Fruit fly (Drosophila melanogaster) whole organism, wandering third instar larva: Measurements from ENCODE around the gene CG4267.

Experiments used
- Abd-B ChIP-seq: fragments of >200 bp; optimal IDR thresholded peaks from 2 replicates; lab custom pipeline; 2017; ENCODE audit warnings: missing biosample characterization, missing genetic modification characterization
- CG32264 ChIP-seq: fragments of 200-800 bp; sonication (Bioruptor generic); optimal IDR thresholded peaks from 2 replicates; lab custom pipeline; 2016; ENCODE audit warnings: missing biosample characterization, missing genetic modification characterization
- CG9705 ChIP-seq: fragments of 200-800 bp; sonication (Bioruptor generic); optimal IDR thresholded peaks from 2 replicates; lab custom pipeline; 2018; ENCODE audit warnings: missing biosample characterization, mild to moderate bottlenecking, missing genetic modification characterization
- CrebA ChIP-seq: fragments of 200-800 bp; sonication (Bioruptor generic); optimal IDR thresholded peaks from 2 replicates; lab custom pipeline; 2016; ENCODE audit warnings: missing biosample characterization, mild to moderate bottlenecking, missing genetic modification characterization, borderline replicate concordance
- Dfd ChIP-seq: fragments of >200 bp; optimal IDR thresholded peaks from 2 replicates; lab custom pipeline; 2017; ENCODE audit warnings: missing biosample characterization, missing genetic modification characterization
- Dif ChIP-seq: fragments of 200-275, 200-300 bp; sonication (Bioruptor generic); optimal IDR thresholded peaks from 2 replicates; lab custom pipeline; 2018; ENCODE audit warnings: missing biosample characterization, missing genetic modification characterization; ENCODE audit not compliant: partially characterized antibody
- GATAd ChIP-seq: sonication (Bioruptor generic); optimal IDR thresholded peaks from 2 replicates; lab custom pipeline; 2016; ENCODE audit warnings: missing biosample characterization, missing genetic modification characterization
- HLH106 ChIP-seq: fragments of 200-800 bp; optimal IDR thresholded peaks from 3 replicates; lab custom pipeline; 2019; ENCODE audit warnings: missing biosample characterization, mild to moderate bottlenecking, missing genetic modification characterization, moderate library complexity
- Hnf4 ChIP-seq: fragments of 200-800 bp; sonication (Bioruptor generic); optimal IDR thresholded peaks from 2 replicates; lab custom pipeline; 2016; ENCODE audit warnings: missing biosample characterization, mild to moderate bottlenecking, missing genetic modification characterization
- Hr78 ChIP-seq: fragments of >200 bp; optimal IDR thresholded peaks from 2 replicates; lab custom pipeline; 2017; ENCODE audit warnings: missing biosample characterization, missing genetic modification characterization
- Hr83 ChIP-seq: fragments of 200-300 bp; sonication (Bioruptor generic); optimal IDR thresholded peaks from 2 replicates; lab custom pipeline; 2016; ENCODE audit warnings: missing biosample characterization, mild to moderate bottlenecking, missing genetic modification characterization, moderate library complexity; ENCODE audit not compliant: poor library complexity, severe bottlenecking
- Jra ChIP-seq: sonication (Bioruptor generic); optimal IDR thresholded peaks from 2 replicates; lab custom pipeline; 2016; ENCODE audit warnings: missing biosample characterization, missing genetic modification characterization
- Mio ChIP-seq: sonication (Bioruptor generic); optimal IDR thresholded peaks from 2 replicates; lab custom pipeline; 2016; ENCODE audit warnings: missing biosample characterization, missing genetic modification characterization
- Myc ChIP-seq: fragments of >200 bp; optimal IDR thresholded peaks from 2 replicates; lab custom pipeline; 2017
- N ChIP-seq: fragments of >200 bp; optimal IDR thresholded peaks from 2 replicates; lab custom pipeline; 2018; ENCODE audit warnings: missing biosample characterization, missing external identifiers, missing genetic modification characterization
- OdsH ChIP-seq: fragments of 200-800 bp; sonication (Bioruptor generic); optimal IDR thresholded peaks from 2 replicates; lab custom pipeline; 2016; ENCODE audit warnings: missing biosample characterization, mild to moderate bottlenecking, missing genetic modification characterization
- Rel ChIP-seq, 2 experiments: fragments of 200-800 bp; sonication (Bioruptor generic) in 1 of 2; optimal IDR thresholded peaks; 2 replicates in 1 of 2; 3 replicates in 1 of 2; lab custom pipeline; 2016 to 2019; ENCODE audit warnings: mild to moderate bottlenecking in 2 of 2, missing biosample characterization in 2 of 2, missing genetic modification characterization in 2 of 2, moderate library complexity in 1 of 2
- Sp1 ChIP-seq: fragments of 200-800 bp; sonication (Bioruptor generic); optimal IDR thresholded peaks from 3 replicates; lab custom pipeline; 2019; ENCODE audit warnings: missing biosample characterization, mild to moderate bottlenecking, missing genetic modification characterization, moderate library complexity
- Vsx2 ChIP-seq: fragments of 200-300, 225-300 bp; sonication (Bioruptor generic); optimal IDR thresholded peaks from 2 replicates; lab custom pipeline; 2018; ENCODE audit warnings: missing biosample characterization, missing genetic modification characterization; ENCODE audit not compliant: partially characterized antibody
- br ChIP-seq: fragments of 200-800 bp; sonication (Bioruptor generic); optimal IDR thresholded peaks from 2 replicates; lab custom pipeline; 2016; ENCODE audit warnings: missing biosample characterization, missing genetic modification characterization
- brk ChIP-seq: fragments of 200-800 bp; sonication (Bioruptor generic); optimal IDR thresholded peaks from 2 replicates; lab custom pipeline; 2016; ENCODE audit warnings: missing biosample characterization, mild to moderate bottlenecking, missing genetic modification characterization
- dl ChIP-seq, 2 experiments: fragments of 175-275, 200-275 bp in 1 of 2; fragments of 200-275 bp in 1 of 2; sonication (Bioruptor generic); optimal IDR thresholded peaks; lab custom pipeline; 2018; ENCODE audit warnings: mild to moderate bottlenecking in 2 of 2, missing biosample characterization in 2 of 2, missing genetic modification characterization in 2 of 2, moderate library complexity in 2 of 2; ENCODE audit not compliant: partially characterized antibody in 2 of 2, insufficient read depth in 1 of 2
- dmrt93B ChIP-seq: fragments of 200-800 bp; sonication (Bioruptor generic); optimal IDR thresholded peaks from 2 replicates; lab custom pipeline; 2018; ENCODE audit warnings: missing biosample characterization, mild to moderate bottlenecking, missing genetic modification characterization
- dsf ChIP-seq: sonication (Bioruptor generic); optimal IDR thresholded peaks from 2 replicates; lab custom pipeline; 2016; ENCODE audit warnings: missing biosample characterization, missing genetic modification characterization, borderline replicate concordance
- ey ChIP-seq: fragments of 200-800 bp; sonication (Bioruptor generic); optimal IDR thresholded peaks from 2 replicates; lab custom pipeline; 2016; ENCODE audit warnings: missing biosample characterization, missing genetic modification characterization
- foxo ChIP-seq, 2 experiments: fragments of 200-800 bp; sonication (Bioruptor generic); optimal IDR thresholded peaks; 2 replicates in 1 of 2; 3 replicates in 1 of 2; lab custom pipeline; 2016 to 2017; ENCODE audit warnings: missing biosample characterization in 2 of 2, missing genetic modification characterization in 2 of 2
- fru ChIP-seq: fragments of 200-800 bp; sonication (Bioruptor generic); optimal IDR thresholded peaks from 3 replicates; lab custom pipeline; 2016; ENCODE audit warnings: missing biosample characterization, mild to moderate bottlenecking, missing genetic modification characterization
- h ChIP-seq: fragments of 200-800 bp; sonication (Bioruptor generic); optimal IDR thresholded peaks from 3 replicates; lab custom pipeline; 2016; ENCODE audit warnings: missing biosample characterization, mild to moderate bottlenecking, missing genetic modification characterization
- jim ChIP-seq: fragments of 175-275, 200-325 bp; sonication (Bioruptor generic); optimal IDR thresholded peaks from 2 replicates; lab custom pipeline; 2016; ENCODE audit warnings: missing biosample characterization, mild to moderate bottlenecking, missing genetic modification characterization
- lola ChIP-seq: fragments of >200 bp; optimal IDR thresholded peaks from 2 replicates; lab custom pipeline; 2017; ENCODE audit warnings: missing biosample characterization, missing genetic modification characterization
- pan ChIP-seq: fragments of >200 bp; optimal IDR thresholded peaks from 2 replicates; lab custom pipeline; 2017
- psq ChIP-seq: fragments of 200-800 bp; sonication (Bioruptor generic); optimal IDR thresholded peaks from 3 replicates; lab custom pipeline; 2017; ENCODE audit warnings: missing biosample characterization, mild to moderate bottlenecking, missing genetic modification characterization, moderate library complexity
- rgr ChIP-seq: fragments of 200-800 bp; sonication (Bioruptor generic); optimal IDR thresholded peaks from 3 replicates; lab custom pipeline; 2016; ENCODE audit warnings: missing biosample characterization, mild to moderate bottlenecking, missing genetic modification characterization
- sage ChIP-seq: fragments of 200-800 bp; sonication (Bioruptor generic); optimal IDR thresholded peaks from 2 replicates; lab custom pipeline; 2016; ENCODE audit warnings: missing biosample characterization, mild to moderate bottlenecking, missing genetic modification characterization
- sv ChIP-seq: fragments of 200-800 bp; sonication (Bioruptor generic); optimal IDR thresholded peaks from 3 replicates; lab custom pipeline; 2016; ENCODE audit warnings: missing biosample characterization, missing genetic modification characterization
- tai ChIP-seq: sonication (Bioruptor generic); optimal IDR thresholded peaks from 2 replicates; lab custom pipeline; 2016; ENCODE audit warnings: missing biosample characterization, missing genetic modification characterization
- usp ChIP-seq: fragments of >200 bp; optimal IDR thresholded peaks from 2 replicates; lab custom pipeline; 2017; ENCODE audit warnings: missing biosample characterization, missing genetic modification characterization
- woc ChIP-seq: sonication (Bioruptor generic); optimal IDR thresholded peaks from 2 replicates; lab custom pipeline; 2016; ENCODE audit warnings: missing biosample characterization, mild to moderate bottlenecking, missing genetic modification characterization

CG4267 gene

DNA sequence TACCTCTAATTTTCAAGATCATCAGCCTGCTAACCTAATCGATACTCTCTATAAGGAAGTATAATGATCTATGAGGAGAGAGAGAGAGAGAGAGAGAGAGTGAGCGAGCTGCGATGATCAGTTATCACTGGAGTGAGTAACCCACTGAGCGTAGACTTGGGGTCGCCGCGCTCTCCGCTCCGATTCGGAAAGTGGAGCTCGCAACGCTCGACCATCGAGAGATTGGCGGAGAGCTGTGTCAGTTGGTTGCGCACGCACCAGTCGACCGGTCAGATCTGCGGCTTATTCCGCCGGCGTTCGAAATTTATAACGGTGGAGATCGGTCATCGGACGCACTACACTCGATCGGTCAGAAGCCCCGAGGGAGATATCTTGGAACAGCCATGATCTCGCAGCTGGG, at the start of gene CG4267:
CG4267 (plus strand) TSS at position 240 of the 400 bp plus-strand sequence.
- TF ChIP-seq Vsx2 (peak; percentile 77), Hr78 (GFP tag; lab: Kevin White, UChicago) (no peak), woc (GFP tag; lab: Kevin White, UChicago) (no peak), OdsH (GFP tag; lab: Kevin White, UChicago) (no peak), rgr (GFP tag; lab: Kevin White, UChicago) (no peak), lola (GFP tag; lab: Kevin White, UChicago) (no peak), dl (GFP tag; optimal IDR thresholded peaks at IDR 0.05; lab: Kevin White, UChicago; ENCODE audit: insufficient read depth in 1 of 2, partially characterized antibody in 2 of 2) (peak; percentile 82 to 92), foxo (GFP tag; optimal IDR thresholded peaks at IDR 0.05; lab: Kevin White, UChicago) (no peak), fru (GFP tag; lab: Kevin White, UChicago) (no peak), ey (GFP tag; lab: Kevin White, UChicago) (no peak), dmrt93B (no peak), psq (no peak), sage (GFP tag; lab: Kevin White, UChicago) (no peak), Myc (no peak), jim (GFP tag; lab: Kevin White, UChicago) (no peak), HLH106 (tag; lab: Kevin White, UChicago) (no peak), Sp1 (GFP tag; lab: Kevin White, UChicago) (no peak), CrebA (no peak), usp (GFP tag; lab: Kevin White, UChicago) (no peak), tai (GFP tag; lab: Kevin White, UChicago) (no peak), Jra (GFP tag; lab: Kevin White, UChicago) (no peak), br (GFP tag; lab: Kevin White, UChicago) (no peak), Mio (GFP tag; lab: Kevin White, UChicago) (no peak), brk (GFP tag; lab: Kevin White, UChicago) (no peak), CG9705 (GFP tag; lab: Kevin White, UChicago) (no peak), N (no peak), GATAd (GFP tag; lab: Kevin White, UChicago) (no peak), Hr83 (GFP tag; lab: Kevin White, UChicago) (peak; percentile 45), Abd-B (GFP tag; lab: Kevin White, UChicago) (no peak), Hnf4 (GFP tag; lab: Kevin White, UChicago) (no peak), dsf (GFP tag; lab: Kevin White, UChicago) (no peak), CG32264 (no peak), Dif (peak; percentile 97), sv (no peak), Rel (GFP tag; optimal IDR thresholded peaks at IDR 0.05; lab: Kevin White, UChicago) (no peak), Rel (tag; optimal IDR thresholded peaks at IDR 0.05; lab: Kevin White, UChicago) (no peak), pan (lab: Kevin White, UChicago) (no peak), h (GFP tag; lab: Kevin White, UChicago) (peak; percentile 11), Dfd (GFP tag; lab: Kevin White, UChicago) (no peak)

DNA sequence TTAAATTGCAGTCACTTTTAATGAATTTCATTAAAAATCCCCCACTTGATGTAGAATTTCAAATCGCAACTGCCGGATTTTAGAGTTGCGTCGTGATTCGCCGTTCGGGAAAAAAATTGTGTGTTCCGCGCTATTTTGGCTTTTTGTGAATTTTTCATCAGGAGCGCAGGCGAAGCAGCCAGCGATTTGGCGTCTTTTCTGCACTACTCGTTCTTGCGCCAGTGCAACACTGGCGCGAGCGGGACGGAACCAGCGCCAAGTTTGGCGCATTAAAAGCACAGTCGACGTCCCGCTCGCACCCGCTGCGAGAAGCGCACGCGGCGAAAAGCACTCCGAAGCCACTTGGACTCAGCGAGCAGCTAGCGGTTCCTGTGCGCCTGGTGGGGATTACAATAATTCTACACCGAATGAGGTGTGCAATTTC, 48.8 kb upstream of the CG4267 start:
- no peak for TF ChIP-seq tai (GFP tag; lab: Kevin White, UChicago)
- TF ChIP-seq HLH106 (tag; lab: Kevin White, UChicago) = peak; percentile 55
- TF ChIP-seq h (GFP tag; lab: Kevin White, UChicago) = peak; percentile 83
- TF ChIP-seq br (GFP tag; lab: Kevin White, UChicago) = peak; percentile 9
- peak; percentile 13 for TF ChIP-seq psq
- TF ChIP-seq dl (GFP tag; optimal IDR thresholded peaks at IDR 0.05; lab: Kevin White, UChicago; ENCODE audit: insufficient read depth in 1 of 2, partially characterized antibody in 2 of 2) = peak; percentile 40 to 86
- no peak for TF ChIP-seq Rel (GFP tag; optimal IDR thresholded peaks at IDR 0.05; lab: Kevin White, UChicago)
- peak; percentile 95 for TF ChIP-seq Rel (tag; optimal IDR thresholded peaks at IDR 0.05; lab: Kevin White, UChicago)
- TF ChIP-seq OdsH (GFP tag; lab: Kevin White, UChicago) = peak; percentile 46
- peak; percentile 1 to 13 for TF ChIP-seq foxo (GFP tag; optimal IDR thresholded peaks at IDR 0.05; lab: Kevin White, UChicago)
- peak; percentile 23 for TF ChIP-seq fru (GFP tag; lab: Kevin White, UChicago)
- TF ChIP-seq brk (GFP tag; lab: Kevin White, UChicago) = no peak
- TF ChIP-seq Dif = peak; percentile 90
- TF ChIP-seq dmrt93B = peak; percentile 18
- TF ChIP-seq Vsx2 = peak; percentile 94
- TF ChIP-seq CrebA = peak; percentile 76
- TF ChIP-seq Myc = peak; percentile 44
- peak; percentile 51 for TF ChIP-seq Sp1 (GFP tag; lab: Kevin White, UChicago)
- TF ChIP-seq rgr (GFP tag; lab: Kevin White, UChicago) = peak; percentile 44
- TF ChIP-seq CG9705 (GFP tag; lab: Kevin White, UChicago) = peak; percentile 32
- TF ChIP-seq lola (GFP tag; lab: Kevin White, UChicago) = no peak
- TF ChIP-seq dsf (GFP tag; lab: Kevin White, UChicago) = no peak
- TF ChIP-seq N = no peak
- peak; percentile 55 for TF ChIP-seq Hr83 (GFP tag; lab: Kevin White, UChicago)
